Comparison of ENCODE assay signal across 1 fruit fly cellular context in the genomic region with DNA sequence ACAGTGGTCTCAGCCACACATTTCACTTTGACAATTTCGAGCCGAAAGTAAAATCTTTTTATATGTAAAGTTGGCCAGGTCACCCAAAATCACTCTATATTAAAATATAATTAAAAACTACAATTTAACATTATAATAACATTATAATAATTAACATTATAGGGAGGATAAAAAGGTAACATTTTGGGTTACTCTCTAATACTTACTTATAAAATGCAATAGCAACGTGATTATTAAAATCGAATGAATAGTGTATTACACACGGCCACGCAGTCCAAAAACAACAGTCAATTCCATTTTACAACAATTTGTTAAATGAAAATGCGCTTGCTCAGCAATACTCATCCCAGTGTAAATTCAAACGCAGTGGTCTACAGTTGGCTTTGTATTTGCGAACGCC.
TF ChIP-seq lines count a peak whose summit lies in the region.

No protein-coding gene starts in this region.

TF ChIP-seq in whole organism, embryonic, 481 proteins besides CTCF, POLR2A, EP300 and RAD21 (continued from another document):
- peak; percentile 40 for TF ChIP-seq CG11504 (tag; optimal IDR thresholded peaks at IDR 0.05; lab: Kevin White, UChicago)
- TF ChIP-seq dmrt99B (tag; optimal IDR thresholded peaks at IDR 0.05; lab: Kevin White, UChicago): peak; percentile 17
- TF ChIP-seq CG11560 (tag; IDR thresholded peaks at IDR 0.05; lab: Robert Waterston, UW): no peak
- no peak for TF ChIP-seq trem (tag; optimal IDR thresholded peaks at IDR 0.05; lab: Kevin White, UChicago)
- no peak for TF ChIP-seq CG34422 (GFP tag; IDR thresholded peaks at IDR 0.05; lab: Robert Waterston, UW)
- no peak for TF ChIP-seq CG12744 (GFP tag; optimal IDR thresholded peaks at IDR 0.05; lab: Kevin White, UChicago)
TF ChIP-seq in whole organism, embryonic: peak in this region for 14.
